Fruit fly (Drosophila melanogaster): ENCODE measurements around the gene CG12081.

CG12081 gene

dm6 chrX:8591685-8592127 is 3.1 kb downstream of the CG12081 start, which contains the start of the genes CG12659 and Crag (continued):
- TF ChIP-seq acj6 (GFP tag; optimal IDR thresholded peaks at IDR 0.05): no peak
- peak; percentile 42 for TF ChIP-seq Eip78C (GFP tag)
- TF ChIP-seq CG3032 (tag; optimal IDR thresholded peaks at IDR 0.05): peak; percentile 10
- TF ChIP-seq dac (GFP tag; optimal IDR thresholded peaks at IDR 0.05): no peak
- TF ChIP-seq Ets96B (tag; optimal IDR thresholded peaks at IDR 0.05): no peak
- TF ChIP-seq eg (GFP tag; IDR thresholded peaks at IDR 0.05): no peak
- no peak for TF ChIP-seq Blimp-1 (GFP tag; optimal IDR thresholded peaks at IDR 0.05)

- peak; percentile 16 for TF ChIP-seq Sox14 (GFP tag; optimal IDR thresholded peaks at IDR 0.05)
- no peak for TF ChIP-seq Sox102F (GFP tag; optimal IDR thresholded peaks at IDR 0.05)
- peak; percentile 15 for TF ChIP-seq CG3032 (tag; optimal IDR thresholded peaks at IDR 0.05)
- TF ChIP-seq CG6792 (GFP tag; optimal IDR thresholded peaks at IDR 0.05): no peak
- no peak for TF ChIP-seq CG11902 (GFP tag; optimal IDR thresholded peaks at IDR 0.05)
- no peak for TF ChIP-seq Eip93F (GFP tag; optimal IDR thresholded peaks at IDR 0.05)
- TF ChIP-seq fkh (GFP tag; optimal IDR thresholded peaks at IDR 0.05): no peak
- no peak for TF ChIP-seq Smox (GFP tag; optimal IDR thresholded peaks at IDR 0.05)
- TF ChIP-seq Eip78C (GFP tag): peak; percentile 72
- no peak for TF ChIP-seq dac (GFP tag; optimal IDR thresholded peaks at IDR 0.05)
- no peak for TF ChIP-seq Hr38 (GFP tag; optimal IDR thresholded peaks at IDR 0.05)
- no peak for TF ChIP-seq Eip75B (GFP tag; optimal IDR thresholded peaks at IDR 0.05)
- peak; percentile 49 for TF ChIP-seq CG32006 (GFP tag; optimal IDR thresholded peaks at IDR 0.05)
- no peak for TF ChIP-seq fd59A (GFP tag; optimal IDR thresholded peaks at IDR 0.05)
- TF ChIP-seq Lpt (GFP tag; optimal IDR thresholded peaks at IDR 0.05): peak; percentile 22
- TF ChIP-seq svp (GFP tag): peak; percentile 74
- peak; percentile 9 for TF ChIP-seq CG31627 (GFP tag; optimal IDR thresholded peaks at IDR 0.05)
- no peak for TF ChIP-seq achi (GFP tag; optimal IDR thresholded peaks at IDR 0.05)
- TF ChIP-seq net (GFP tag; optimal IDR thresholded peaks at IDR 0.05): peak; percentile 48
- peak; percentile 38 for TF ChIP-seq Hr4 (GFP tag; optimal IDR thresholded peaks at IDR 0.05)
- TF ChIP-seq CG11294 (GFP tag; IDR thresholded peaks at IDR 0.05): no peak
- TF ChIP-seq spab (GFP tag; optimal IDR thresholded peaks at IDR 0.05): peak; percentile 62
- peak; percentile 38; the same call in 2 of the 3 replicates for TF ChIP-seq CG6163 (GFP tag; IDR thresholded peaks at IDR 0.05)
- TF ChIP-seq fd85E (GFP tag; optimal IDR thresholded peaks at IDR 0.05): no peak
- no peak for TF ChIP-seq vri (GFP tag; optimal IDR thresholded peaks at IDR 0.05)
- TF ChIP-seq CG15336 (GFP tag; IDR thresholded peaks at IDR 0.05): no peak
- peak; percentile 36 for TF ChIP-seq Met (GFP tag; optimal IDR thresholded peaks at IDR 0.05)
- TF ChIP-seq CG34406 (GFP tag; optimal IDR thresholded peaks at IDR 0.05): no peak
- TF ChIP-seq CG7368 (GFP tag; optimal IDR thresholded peaks at IDR 0.05): peak; percentile 31
- TF ChIP-seq Hr39 (GFP tag; optimal IDR thresholded peaks at IDR 0.05): peak; percentile 9
- TF ChIP-seq topi (GFP tag; optimal IDR thresholded peaks at IDR 0.05): peak; percentile 34
- no peak for TF ChIP-seq CG4318 (GFP tag; optimal IDR thresholded peaks at IDR 0.05)
- TF ChIP-seq lz (GFP tag; optimal IDR thresholded peaks at IDR 0.05): peak; percentile 21
- TF ChIP-seq CG16779 (tag; optimal IDR thresholded peaks at IDR 0.05): peak; percentile 53
- peak; percentile 54; the same call in 2 of the 3 replicates for TF ChIP-seq CG8119 (GFP tag; IDR thresholded peaks at IDR 0.05)
- no peak for TF ChIP-seq CG8632 (GFP tag; optimal IDR thresholded peaks at IDR 0.05)
- TF ChIP-seq CG11762 (GFP tag; optimal IDR thresholded peaks at IDR 0.05; ENCODE audit: insufficient read depth): no peak
- TF ChIP-seq CG6854 (GFP tag; optimal IDR thresholded peaks at IDR 0.05): peak; percentile 47
- TF ChIP-seq CG10631 (GFP tag; optimal IDR thresholded peaks at IDR 0.05): no peak
- TF ChIP-seq eg (GFP tag; IDR thresholded peaks at IDR 0.05): peak; percentile 44; the same call in 1 of the 3 replicates
- TF ChIP-seq salr (GFP tag; optimal IDR thresholded peaks at IDR 0.05): no peak
- TF ChIP-seq esn (GFP tag; optimal IDR thresholded peaks at IDR 0.05): peak; percentile 38
- peak; percentile 2 for TF ChIP-seq Ets96B (tag; optimal IDR thresholded peaks at IDR 0.05)
- TF ChIP-seq CG8319 (GFP tag; optimal IDR thresholded peaks at IDR 0.05): no peak
- TF ChIP-seq dsx (GFP tag; optimal IDR thresholded peaks at IDR 0.05; ENCODE audit: poor library complexity, severe bottlenecking): peak; percentile 68
- no peak for TF ChIP-seq Blimp-1 (GFP tag; optimal IDR thresholded peaks at IDR 0.05)
- peak; percentile 84 for TF ChIP-seq CG9139 (GFP tag; optimal IDR thresholded peaks at IDR 0.05)
Observed at dm6 chrX:8592437-8593158, 4.0 kb downstream of the CG12081 start.

Measured in whole organism, prepupa.